Worm (Caenorhabditis elegans) whole organism, L2 larva: ENCODE results near the gene lact-1.

ENCODE experiments used
- C34F6.9 ChIP-seq: fragments of 150-350 bp; optimal IDR thresholded peaks from 2 replicates; lab custom pipeline; 2014; ENCODE audit warnings: missing biosample characterization, missing genetic modification characterization
- F13H6.1 ChIP-seq: sonication (generic microtip); optimal IDR thresholded peaks from 2 replicates; lab custom pipeline; 2016; ENCODE audit warnings: missing genetic modification characterization, missing compliant biosample characterization
- R02D3.7 ChIP-seq: fragments of 150-350 bp; optimal IDR thresholded peaks from 2 replicates; lab custom pipeline; 2014; ENCODE audit warnings: missing biosample characterization, missing genetic modification characterization
- Y55F3AM.14 ChIP-seq: fragments of 200-800 bp; sonication (Bioruptor generic); optimal IDR thresholded peaks from 2 replicates; lab custom pipeline; 2018; ENCODE audit warnings: mild to moderate bottlenecking, missing genetic modification characterization, missing compliant biosample characterization
- ZK546.5 ChIP-seq: sonication (generic microtip); optimal IDR thresholded peaks from 2 replicates; lab custom pipeline; 2017; ENCODE audit warnings: missing biosample characterization, missing genetic modification characterization
- alr-1 ChIP-seq: fragments of 150-350 bp; optimal IDR thresholded peaks from 2 replicates; lab custom pipeline; 2014; ENCODE audit warnings: missing biosample characterization, missing genetic modification characterization
- aly-2 ChIP-seq: fragments of 150-350 bp; optimal IDR thresholded peaks from 2 replicates; lab custom pipeline; 2014; ENCODE audit warnings: missing biosample characterization, missing genetic modification characterization
- ama-1 ChIP-seq: fragments of 150-350 bp; optimal IDR thresholded peaks from 2 replicates; lab custom pipeline; 2018; ENCODE audit warnings: inconsistent platforms
- blmp-1 ChIP-seq: sonication (generic microtip); optimal IDR thresholded peaks from 2 replicates; lab custom pipeline; 2017; ENCODE audit warnings: missing genetic modification characterization, mild to moderate bottlenecking, missing compliant biosample characterization, antibody characterized with exemption, moderate library complexity; ENCODE audit not compliant: insufficient read depth
- ceh-16 ChIP-seq: fragments of 150-350 bp; optimal IDR thresholded peaks from 2 replicates; lab custom pipeline; 2014; ENCODE audit warnings: missing biosample characterization, missing genetic modification characterization
- ceh-82 ChIP-seq: fragments of 150-350 bp; optimal IDR thresholded peaks from 2 replicates; lab custom pipeline; 2014; ENCODE audit warnings: missing biosample characterization, missing genetic modification characterization
- crh-2 ChIP-seq: sonication (generic microtip); optimal IDR thresholded peaks from 2 replicates; lab custom pipeline; 2017; ENCODE audit warnings: missing biosample characterization, missing genetic modification characterization
- dmd-4 ChIP-seq: sonication (generic microtip); optimal IDR thresholded peaks from 2 replicates; lab custom pipeline; 2017; ENCODE audit warnings: missing biosample characterization, missing genetic modification characterization
- egl-27 ChIP-seq: sonication (generic microtip); optimal IDR thresholded peaks from 3 replicates; lab custom pipeline; 2017; ENCODE audit warnings: missing biosample characterization, missing genetic modification reagents, missing genetic modification characterization
- elt-1 ChIP-seq: fragments of 150-350 bp; optimal IDR thresholded peaks from 2 replicates; lab custom pipeline; 2014; ENCODE audit warnings: missing biosample characterization, missing genetic modification characterization
- elt-3 ChIP-seq: sonication (generic microtip); optimal IDR thresholded peaks from 2 replicates; lab custom pipeline; 2017; ENCODE audit warnings: missing biosample characterization, missing genetic modification characterization
- fos-1 ChIP-seq: fragments of 150-350 bp; optimal IDR thresholded peaks from 2 replicates; lab custom pipeline; 2014; ENCODE audit warnings: missing biosample characterization, missing genetic modification characterization
- gmeb-1 ChIP-seq: fragments of 150-350 bp; optimal IDR thresholded peaks from 2 replicates; lab custom pipeline; 2014; ENCODE audit warnings: missing biosample characterization, missing genetic modification characterization
- lin-11 ChIP-seq: fragments of 150-350 bp; sonication (generic microtip); optimal IDR thresholded peaks from 2 replicates; lab custom pipeline; 2014; ENCODE audit warnings: missing biosample characterization, missing genetic modification characterization, inconsistent platforms, mixed read lengths
- lin-13 ChIP-seq: fragments of 150-350 bp; optimal IDR thresholded peaks from 2 replicates; lab custom pipeline; 2014; ENCODE audit warnings: missing biosample characterization, missing genetic modification reagents, missing genetic modification characterization
- lin-39 ChIP-seq: fragments of 150-350 bp; optimal IDR thresholded peaks from 2 replicates; lab custom pipeline; 2014; ENCODE audit warnings: missing biosample characterization, missing genetic modification reagents, missing genetic modification characterization
- lsy-2 ChIP-seq, 2 experiments: fragments of 150-350 bp in 1 of 2; sonication (generic microtip) in 1 of 2; optimal IDR thresholded peaks; 2 replicates each; lab custom pipeline; 2014 to 2017; ENCODE audit warnings: missing biosample characterization in 2 of 2, missing genetic modification characterization in 2 of 2
- mab-5 ChIP-seq: fragments of 150-350 bp; optimal IDR thresholded peaks from 2 replicates; lab custom pipeline; 2014; ENCODE audit warnings: missing biosample characterization, missing genetic modification characterization
- mbf-1 ChIP-seq: sonication (generic microtip); optimal IDR thresholded peaks from 2 replicates; lab custom pipeline; 2017; ENCODE audit warnings: missing biosample characterization, missing genetic modification characterization
- mdl-1 ChIP-seq, 2 experiments: fragments of 150-350 bp in 1 of 2; sonication (generic microtip) in 1 of 2; optimal IDR thresholded peaks; 2 replicates each; lab custom pipeline; 2017; ENCODE audit warnings: missing biosample characterization in 2 of 2, missing genetic modification characterization in 2 of 2
- nhr-11 ChIP-seq: fragments of 150-350 bp; optimal IDR thresholded peaks from 2 replicates; lab custom pipeline; 2014; ENCODE audit warnings: missing biosample characterization, missing genetic modification characterization
- nhr-12 ChIP-seq: fragments of 150-350 bp; optimal IDR thresholded peaks from 2 replicates; lab custom pipeline; 2014; ENCODE audit warnings: missing biosample characterization, missing genetic modification characterization
- nhr-129 ChIP-seq: fragments of 150-350 bp; optimal IDR thresholded peaks from 2 replicates; lab custom pipeline; 2014; ENCODE audit warnings: missing biosample characterization, missing genetic modification characterization
- nhr-21 ChIP-seq: fragments of 150-350 bp; optimal IDR thresholded peaks from 2 replicates; lab custom pipeline; 2014; ENCODE audit warnings: missing biosample characterization, missing genetic modification characterization
- nhr-23 ChIP-seq: fragments of 150-350 bp; optimal IDR thresholded peaks from 2 replicates; lab custom pipeline; 2014; ENCODE audit warnings: missing biosample characterization, missing genetic modification reagents, missing genetic modification characterization
- nhr-237 ChIP-seq: fragments of 150-350 bp; optimal IDR thresholded peaks from 2 replicates; lab custom pipeline; 2014; ENCODE audit warnings: missing biosample characterization, missing genetic modification characterization
- nhr-25 ChIP-seq: fragments of 150-350 bp; sonication (generic microtip); optimal IDR thresholded peaks from 3 replicates; lab custom pipeline; 2014; ENCODE audit warnings: missing biosample characterization, missing genetic modification characterization
- nhr-6 ChIP-seq: fragments of 150-350 bp; optimal IDR thresholded peaks from 2 replicates; lab custom pipeline; 2014; ENCODE audit warnings: missing biosample characterization, missing genetic modification characterization
- nhr-77 ChIP-seq: fragments of 150-350 bp; optimal IDR thresholded peaks from 2 replicates; lab custom pipeline; 2014; ENCODE audit warnings: missing biosample characterization, missing genetic modification characterization
- peb-1 ChIP-seq: fragments of 150-350 bp; optimal IDR thresholded peaks from 2 replicates; lab custom pipeline; 2014; ENCODE audit warnings: missing biosample characterization, missing genetic modification characterization
- skn-1 ChIP-seq: sonication (generic microtip); optimal IDR thresholded peaks from 2 replicates; lab custom pipeline; 2017; ENCODE audit warnings: missing biosample characterization, missing genetic modification characterization
- sma-3 ChIP-seq: sonication (generic microtip); optimal IDR thresholded peaks from 2 replicates; lab custom pipeline; 2016; ENCODE audit warnings: missing genetic modification reagents, missing genetic modification characterization, missing compliant biosample characterization
- sma-9 ChIP-seq, 2 experiments: fragments of 150-350 bp in 1 of 2; sonication (generic microtip) in 1 of 2; optimal IDR thresholded peaks; 2 replicates each; lab custom pipeline; 2014 to 2016; ENCODE audit warnings: missing genetic modification characterization in 2 of 2, mild to moderate bottlenecking in 1 of 2, missing biosample characterization in 1 of 2, missing compliant biosample characterization in 1 of 2, missing genetic modification reagents in 1 of 2, moderate library complexity in 1 of 2
- snpc-4 ChIP-seq: fragments of 150-350 bp; optimal IDR thresholded peaks from 2 replicates; lab custom pipeline; 2014; ENCODE audit warnings: missing biosample characterization, missing genetic modification characterization
- unc-55 ChIP-seq: fragments of 150-350 bp; sonication (generic microtip); optimal IDR thresholded peaks from 3 replicates; lab custom pipeline; 2014; ENCODE audit warnings: missing biosample characterization, missing genetic modification reagents, missing genetic modification characterization
- unc-62 ChIP-seq: fragments of 150-350 bp; optimal IDR thresholded peaks from 2 replicates; lab custom pipeline; 2014; ENCODE audit warnings: missing biosample characterization, missing genetic modification reagents, missing genetic modification characterization
- ztf-1 ChIP-seq: fragments of 200-800 bp; sonication (Bioruptor generic); conservative IDR thresholded peaks from 2 replicates; pipeline ENCODE4 v1.3.6; 2022; ENCODE audit warnings: missing genetic modification characterization, missing compliant biosample characterization
- ztf-11 ChIP-seq: sonication (generic microtip); optimal IDR thresholded peaks from 2 replicates; lab custom pipeline; 2017; ENCODE audit warnings: missing biosample characterization, missing genetic modification characterization
- ztf-4 ChIP-seq: fragments of 150-350 bp; optimal IDR thresholded peaks from 2 replicates; lab custom pipeline; 2014; ENCODE audit warnings: missing biosample characterization, missing genetic modification characterization

The lact-1 gene

ce11 chrX:7264591-7265306 lies 4.6 kb upstream of the lact-1 start (continued):
- TF ChIP-seq gmeb-1 (peak; percentile 37), unc-62 (GFP tag; lab: Kevin White, UChicago) (no peak), egl-27 (peak; percentile 51), crh-2 (tag; lab: Kevin White, UChicago) (peak; percentile 93), nhr-237 (tag; lab: Kevin White, UChicago) (no peak), F13H6.1 (peak; percentile 97), blmp-1 (tag; lab: Kevin White, UChicago) (peak; percentile 74), R02D3.7 (tag; lab: Kevin White, UChicago) (no peak), nhr-21 (tag; lab: Kevin White, UChicago) (peak; percentile 84), C34F6.9 (tag; lab: Kevin White, UChicago) (peak; percentile 87), ceh-16 (tag; lab: Kevin White, UChicago) (peak; percentile 75), ceh-82 (no peak), ama-1 (lab: Kevin White, UChicago) (peak; percentile 65), lsy-2 (tag; optimal IDR thresholded peaks at IDR 0.05; lab: Kevin White, UChicago) (peak; percentile 43 to 79), lin-11 (peak; percentile 89), nhr-23 (tag; lab: Kevin White, UChicago) (no peak), skn-1 (no peak), nhr-12 (tag; lab: Kevin White, UChicago) (no peak), unc-55 (GFP tag; lab: Kevin White, UChicago) (peak; percentile 89), nhr-25 (tag; lab: Kevin White, UChicago) (peak; percentile 93), ZK546.5 (tag; lab: Kevin White, UChicago) (no peak), mbf-1 (tag; lab: Kevin White, UChicago) (no peak), nhr-77 (peak; percentile 64), lin-13 (GFP tag; lab: Kevin White, UChicago) (peak; percentile 88), mab-5 (tag; lab: Kevin White, UChicago) (peak; percentile 68), ztf-11 (tag; lab: Kevin White, UChicago) (peak; percentile 50), elt-1 (no peak)

ce11 chrX:7256891-7257290 lies 3.3 kb downstream of the lact-1 start, which contains the start of gene F46H5.5:
Gene F46H5.5, minus strand, starts transcription at chrX:7256991.
- TF ChIP-seq unc-55 (GFP tag; lab: Kevin White, UChicago) (peak; percentile 64), ama-1 (lab: Kevin White, UChicago) (no peak), peb-1 (tag; lab: Kevin White, UChicago) (no peak), fos-1 (tag; lab: Kevin White, UChicago) (no peak)

ce11 chrX:7254558-7254957 lies 5.6 kb downstream of the lact-1 start, which contains the start of gene F46H5.4:
Gene F46H5.4, minus strand, starts transcription at chrX:7254610.
- TF ChIP-seq lin-39 (no peak), nhr-129 (tag; lab: Kevin White, UChicago) (peak; percentile 47), crh-2 (tag; lab: Kevin White, UChicago) (no peak), alr-1 (no peak), nhr-11 (tag; lab: Kevin White, UChicago) (no peak), unc-55 (GFP tag; lab: Kevin White, UChicago) (peak; percentile 32)

- TF ChIP-seq unc-55 (GFP tag; lab: Kevin White, UChicago) (no peak), sma-9 (GFP tag; optimal IDR thresholded peaks at IDR 0.05; lab: Kevin White, UChicago) (peak; percentile 66), sma-9 (tag; optimal IDR thresholded peaks at IDR 0.05; lab: Kevin White, UChicago) (no peak), ceh-82 (no peak), F13H6.1 (peak; percentile 60), ztf-4 (tag; lab: Kevin White, UChicago) (no peak), elt-3 (tag; lab: Kevin White, UChicago) (no peak), sma-3 (GFP tag; lab: Kevin White, UChicago) (peak; percentile 37), peb-1 (tag; lab: Kevin White, UChicago) (no peak), mdl-1 (tag; optimal IDR thresholded peaks at IDR 0.05; lab: Kevin White, UChicago) (no peak), dmd-4 (tag; lab: Kevin White, UChicago) (no peak), ZK546.5 (tag; lab: Kevin White, UChicago) (no peak), nhr-237 (tag; lab: Kevin White, UChicago) (no peak), nhr-6 (tag; lab: Kevin White, UChicago) (no peak), gmeb-1 (peak; percentile 60), mbf-1 (tag; lab: Kevin White, UChicago) (no peak), alr-1 (no peak), lin-39 (no peak), nhr-129 (tag; lab: Kevin White, UChicago) (no peak), snpc-4 (tag; lab: Kevin White, UChicago) (no peak), fos-1 (tag; lab: Kevin White, UChicago) (peak; percentile 61), aly-2 (tag; lab: Kevin White, UChicago) (no peak), ztf-1 (GFP tag; lab: Robert Waterston, UW) (no peak), nhr-25 (tag; lab: Kevin White, UChicago) (no peak), Y55F3AM.14 (GFP tag; lab: Kevin White, UChicago) (no peak), nhr-21 (tag; lab: Kevin White, UChicago) (no peak), crh-2 (tag; lab: Kevin White, UChicago) (peak; percentile 71), ztf-11 (tag; lab: Kevin White, UChicago) (no peak)
These were observed 15.4 kb downstream of the lact-1 start for ce11 chrX:7244756-7245155.
